Fruit fly (Drosophila melanogaster) whole organism, embryonic: ENCODE measurements around the gene Acp32CD.

Source experiments
- Atf3 ChIP-seq: fragments of 200-800 bp; sonication (Bioruptor generic); optimal IDR thresholded peaks from 3 replicates; lab custom pipeline; 2016; ENCODE audit warnings: missing biosample characterization, missing genetic modification characterization
- BEAF-32 ChIP-seq: fragments of 200-800 bp; sonication (Bioruptor generic); optimal IDR thresholded peaks from 3 replicates; lab custom pipeline; 2017; ENCODE audit warnings: missing biosample characterization, missing genetic modification characterization, mild to moderate bottlenecking, moderate library complexity, missing genetic modification reagents
- CG1024 ChIP-seq: fragments of 200-800 bp; sonication (Bioruptor generic); IDR thresholded peaks from 2 replicates; pipeline ENCODE4 v1.3.6; 2022; ENCODE audit warnings: missing biosample characterization, missing genetic modification characterization
- CG11093 ChIP-seq: fragments of 200-800 bp; sonication (Bioruptor generic); IDR thresholded peaks from 3 replicates; pipeline ENCODE4 v1.3.6; 2022; ENCODE audit warnings: missing biosample characterization, missing genetic modification characterization
- CG11247 ChIP-seq: fragments of 200-800 bp; sonication (Bioruptor generic); IDR thresholded peaks from 2 replicates; pipeline ENCODE4 v1.3.6; 2022; ENCODE audit warnings: missing biosample characterization, missing genetic modification characterization
- CG11504 ChIP-seq: fragments of 200-800 bp; sonication (Bioruptor generic); optimal IDR thresholded peaks from 3 replicates; lab custom pipeline; 2019; ENCODE audit warnings: missing biosample characterization, mild to moderate bottlenecking, missing genetic modification characterization, moderate library complexity
- CG11695 ChIP-seq: fragments of 200-800 bp; sonication (Bioruptor generic); IDR thresholded peaks from 3 replicates; pipeline ENCODE4 v1.3.6; 2022; ENCODE audit warnings: missing biosample characterization, missing genetic modification characterization
- CG12155 ChIP-seq: fragments of 200-800 bp; sonication (Bioruptor generic); optimal IDR thresholded peaks from 3 replicates; lab custom pipeline; 2016; ENCODE audit warnings: missing biosample characterization, missing genetic modification characterization
- CG12391 ChIP-seq: fragments of 200-800 bp; sonication (Bioruptor generic); optimal IDR thresholded peaks from 3 replicates; lab custom pipeline; 2018; ENCODE audit warnings: missing biosample characterization, mild to moderate bottlenecking, missing genetic modification characterization, moderate library complexity
- CG13424 ChIP-seq: fragments of 200-800 bp; sonication (Bioruptor generic); optimal IDR thresholded peaks from 2 replicates; lab custom pipeline; 2019; ENCODE audit warnings: missing biosample characterization, mild to moderate bottlenecking, missing genetic modification characterization, moderate library complexity
- CG31388 ChIP-seq: fragments of 200-800 bp; sonication (Bioruptor generic); optimal IDR thresholded peaks from 2 replicates; lab custom pipeline; 2016; ENCODE audit warnings: missing biosample characterization, missing genetic modification characterization
- CG3163 ChIP-seq: fragments of 200-800 bp; sonication (Bioruptor generic); optimal IDR thresholded peaks from 3 replicates; lab custom pipeline; 2016; ENCODE audit warnings: missing biosample characterization, missing genetic modification characterization
- CG4328 ChIP-seq: fragments of 200-800 bp; sonication (Bioruptor generic); optimal IDR thresholded peaks from 3 replicates; lab custom pipeline; 2017; ENCODE audit warnings: missing biosample characterization, missing genetic modification reagents, missing genetic modification characterization
- CG4360 ChIP-seq: fragments of 200-800 bp; sonication (Bioruptor generic); IDR thresholded peaks from 2 replicates; pipeline ENCODE4 v1.3.6; 2022; ENCODE audit warnings: missing biosample characterization, missing genetic modification characterization
- CG6272 ChIP-seq: fragments of 200-800 bp; sonication (Bioruptor generic); IDR thresholded peaks from 2 replicates; pipeline ENCODE4 v1.3.6; 2022; ENCODE audit warnings: missing biosample characterization, missing genetic modification characterization
- CG6683 ChIP-seq: fragments of 200-800 bp; sonication (Bioruptor generic); optimal IDR thresholded peaks from 2 replicates; lab custom pipeline; 2017; ENCODE audit warnings: missing biosample characterization, mild to moderate bottlenecking, missing genetic modification characterization, missing genetic modification reagents
- CG9215 ChIP-seq: fragments of 200-800 bp; sonication (Bioruptor generic); IDR thresholded peaks from 2 replicates; pipeline ENCODE4 v1.3.6; 2022; ENCODE audit warnings: missing biosample characterization, missing genetic modification characterization
- Dref ChIP-seq: fragments of 200-800 bp; sonication (Bioruptor generic); IDR thresholded peaks from 2 replicates; pipeline ENCODE4 v1.3.6; 2022; ENCODE audit warnings: missing biosample characterization, missing genetic modification characterization
- Drgx ChIP-seq: fragments of 200-800 bp; sonication (Bioruptor generic); IDR thresholded peaks from 2 replicates; pipeline ENCODE4 v1.3.6; 2022; ENCODE audit warnings: missing biosample characterization, missing genetic modification characterization
- Ets65A ChIP-seq: fragments of 200-800 bp; sonication (Bioruptor generic); peaks from one replicate; lab custom pipeline; 2016; ENCODE audit warnings: missing biosample characterization, missing genetic modification characterization
- Fer2 ChIP-seq: fragments of 200-800 bp; sonication (Bioruptor generic); optimal IDR thresholded peaks from 2 replicates; lab custom pipeline; 2018; ENCODE audit warnings: missing biosample characterization, mild to moderate bottlenecking, missing genetic modification characterization, moderate library complexity
- Lim3 ChIP-seq: fragments of 200-800 bp; sonication (Bioruptor generic); IDR thresholded peaks from 2 replicates; pipeline ENCODE4 v1.3.6; 2022; ENCODE audit warnings: missing biosample characterization, missing genetic modification characterization
- Opbp ChIP-seq: fragments of 200-800 bp; sonication (Bioruptor generic); IDR thresholded peaks from 3 replicates; pipeline ENCODE4 v1.3.6; 2022; ENCODE audit warnings: missing biosample characterization, missing genetic modification characterization; ENCODE audit not compliant: partially characterized antibody
- Rfx ChIP-seq: fragments of 200-800 bp; sonication (Bioruptor generic); IDR thresholded peaks from 2 replicates; pipeline ENCODE4 v1.3.6; 2022; ENCODE audit warnings: missing biosample characterization, missing genetic modification characterization
- Vsx1 ChIP-seq: fragments of 200-800 bp; sonication (Bioruptor generic); optimal IDR thresholded peaks from 2 replicates; lab custom pipeline; 2017; ENCODE audit warnings: missing biosample characterization, mild to moderate bottlenecking, missing genetic modification characterization, missing genetic modification reagents
- az2 ChIP-seq: fragments of 200-800 bp; sonication (Bioruptor generic); optimal IDR thresholded peaks from 3 replicates; lab custom pipeline; 2016; ENCODE audit warnings: missing biosample characterization, missing genetic modification characterization
- bcd ChIP-seq: fragments of 200-800 bp; sonication (Bioruptor generic); optimal IDR thresholded peaks from 2 replicates; lab custom pipeline; 2017; ENCODE audit warnings: missing biosample characterization, mild to moderate bottlenecking, missing genetic modification characterization
- btn ChIP-seq: fragments of 200-800 bp; sonication (Bioruptor generic); optimal IDR thresholded peaks from 2 replicates; lab custom pipeline; 2016; ENCODE audit warnings: missing biosample characterization, missing genetic modification characterization
- cas ChIP-seq: fragments of 200-800 bp; sonication (Bioruptor generic); IDR thresholded peaks from 2 replicates; pipeline ENCODE4 v1.3.6; 2022; ENCODE audit warnings: missing biosample characterization, missing genetic modification characterization
- croc ChIP-seq: fragments of 200-800 bp; sonication (Bioruptor generic); conservative IDR thresholded peaks from 3 replicates; pipeline ENCODE4 v1.3.6; 2022; ENCODE audit warnings: missing biosample characterization, missing genetic modification characterization
- cwo ChIP-seq: fragments of 200-800 bp; sonication (Bioruptor generic); optimal IDR thresholded peaks from 3 replicates; lab custom pipeline; 2017; ENCODE audit warnings: missing biosample characterization, missing genetic modification characterization, mild to moderate bottlenecking, moderate library complexity, missing genetic modification reagents
- danr ChIP-seq: fragments of 200-800 bp; sonication (Bioruptor generic); IDR thresholded peaks from 2 replicates; pipeline ENCODE4 v1.3.6; 2022; ENCODE audit warnings: missing biosample characterization, missing genetic modification characterization
- ewg ChIP-seq: fragments of 200-800 bp; sonication (Bioruptor generic); optimal IDR thresholded peaks from 3 replicates; lab custom pipeline; 2017; ENCODE audit warnings: mild to moderate bottlenecking, missing biosample characterization, missing genetic modification reagents, missing genetic modification characterization
- gce ChIP-seq: fragments of 200-800 bp; sonication (Bioruptor generic); IDR thresholded peaks from 3 replicates; pipeline ENCODE4 v1.3.6; 2022; ENCODE audit warnings: missing biosample characterization, missing genetic modification characterization
- gcm ChIP-seq: fragments of 200-800 bp; sonication (Bioruptor generic); optimal IDR thresholded peaks from 2 replicates; lab custom pipeline; 2019; ENCODE audit warnings: missing biosample characterization, mild to moderate bottlenecking, missing genetic modification characterization, moderate library complexity
- gem ChIP-seq: fragments of 200-800 bp; sonication (Bioruptor generic); optimal IDR thresholded peaks from 2 replicates; lab custom pipeline; 2019; ENCODE audit warnings: missing biosample characterization, mild to moderate bottlenecking, missing genetic modification characterization, moderate library complexity
- hbn ChIP-seq: fragments of 200-800 bp; sonication (Bioruptor generic); IDR thresholded peaks from 2 replicates; pipeline ENCODE4 v1.3.6; 2022; ENCODE audit warnings: missing biosample characterization, missing genetic modification characterization; ENCODE audit not compliant: partially characterized antibody
- kah ChIP-seq: fragments of 200-800 bp; sonication (Bioruptor generic); optimal IDR thresholded peaks from 2 replicates; lab custom pipeline; 2018; ENCODE audit warnings: missing biosample characterization, mild to moderate bottlenecking, missing genetic modification characterization
- luna ChIP-seq: fragments of 200-800 bp; sonication (Bioruptor generic); optimal IDR thresholded peaks from 2 replicates; lab custom pipeline; 2016; ENCODE audit warnings: missing biosample characterization, missing genetic modification characterization
- nerfin-2 ChIP-seq: fragments of 200-800 bp; sonication (Bioruptor generic); IDR thresholded peaks from 2 replicates; pipeline ENCODE4 v1.3.6; 2022; ENCODE audit warnings: missing biosample characterization, missing genetic modification characterization; ENCODE audit not compliant: partially characterized antibody
- rib ChIP-seq: fragments of 200-800 bp; sonication (Bioruptor generic); IDR thresholded peaks from 2 replicates; pipeline ENCODE4 v1.3.6; 2022; ENCODE audit warnings: missing biosample characterization, missing genetic modification characterization
- shn ChIP-seq: fragments of 200-800 bp; sonication (Bioruptor generic); optimal IDR thresholded peaks from 3 replicates; lab custom pipeline; 2016; ENCODE audit warnings: missing biosample characterization, missing genetic modification characterization
- sisA ChIP-seq: fragments of 200-800 bp; sonication (Bioruptor generic); IDR thresholded peaks from 2 replicates; pipeline ENCODE4 v1.3.6; 2022; ENCODE audit warnings: missing biosample characterization, missing genetic modification characterization
- so ChIP-seq: fragments of 200-800 bp; sonication (Bioruptor generic); IDR thresholded peaks from 3 replicates; pipeline ENCODE4 v1.3.6; 2022; ENCODE audit warnings: missing biosample characterization, missing genetic modification characterization
- tna ChIP-seq: fragments of 200-800 bp; sonication (Bioruptor generic); IDR thresholded peaks from 2 replicates; pipeline ENCODE4 v1.3.6; 2022; ENCODE audit warnings: missing biosample characterization, missing genetic modification characterization; ENCODE audit not compliant: partially characterized antibody
- trem ChIP-seq: fragments of 200-800 bp; optimal IDR thresholded peaks from 3 replicates; lab custom pipeline; 2019; ENCODE audit warnings: missing biosample characterization, mild to moderate bottlenecking, missing genetic modification characterization, moderate library complexity
- ttk ChIP-seq: fragments of 200-800 bp; sonication (Bioruptor generic); IDR thresholded peaks from 2 replicates; pipeline ENCODE4 v2.1.2; 2022; ENCODE audit warnings: missing biosample characterization, missing genetic modification characterization
- unc-4 ChIP-seq: fragments of 200-800 bp; sonication (Bioruptor generic); IDR thresholded peaks from 2 replicates; pipeline ENCODE4 v1.3.6; 2022; ENCODE audit warnings: missing biosample characterization, missing genetic modification characterization; ENCODE audit not compliant: partially characterized antibody
- vvl ChIP-seq: fragments of 200-800 bp; sonication (Bioruptor generic); IDR thresholded peaks from 2 replicates; pipeline ENCODE4 v1.3.6; 2022; ENCODE audit warnings: missing biosample characterization, missing genetic modification characterization
- wor ChIP-seq: fragments of 200-800 bp; sonication (Bioruptor generic); IDR thresholded peaks from 2 replicates; pipeline ENCODE4 v1.3.6; 2022; ENCODE audit warnings: missing biosample characterization, missing genetic modification characterization

The Acp32CD gene

dm6 chr2L:11003925-11004673 is 11.3 kb upstream of the Acp32CD start, which contains the start of gene RpL9 (continued):
- TF ChIP-seq CG12391 (tag; lab: Kevin White, UChicago) = no peak
- no peak for TF ChIP-seq CG11247 (GFP tag; lab: Robert Waterston, UW)
- TF ChIP-seq Atf3 (GFP tag; lab: Kevin White, UChicago) = peak; percentile 15
- no peak for TF ChIP-seq tna
- peak; percentile 8 for TF ChIP-seq CG3163
- no peak for TF ChIP-seq Drgx (GFP tag; lab: Robert Waterston, UW)
- peak; percentile 94 for TF ChIP-seq Ets65A (GFP tag; lab: Kevin White, UChicago)
- peak; percentile 73 for TF ChIP-seq Vsx1 (GFP tag; lab: Kevin White, UChicago)
- TF ChIP-seq CG6272 = no peak
- peak; percentile 23 for TF ChIP-seq CG4360 (GFP tag; lab: Robert Waterston, UW)
- TF ChIP-seq vvl = no peak
- no peak for TF ChIP-seq ewg (GFP tag; lab: Kevin White, UChicago)
- peak; percentile 39 for TF ChIP-seq trem (tag; lab: Kevin White, UChicago)
- no peak for TF ChIP-seq so
- peak; percentile 15 for TF ChIP-seq BEAF-32
- TF ChIP-seq kah (GFP tag; lab: Kevin White, UChicago) = peak; percentile 83
- no peak for TF ChIP-seq Opbp
- no peak for TF ChIP-seq nerfin-2
- TF ChIP-seq wor = no peak
- TF ChIP-seq gce (GFP tag; lab: Robert Waterston, UW) = peak; percentile 81; the same call in 2 of the 3 replicates
- TF ChIP-seq CG4328 = peak; percentile 83
- 0 out of 2 replicates have a peak, but pooled peaks have one; percentile 39 for TF ChIP-seq CG1024 (GFP tag; lab: Robert Waterston, UW)
- no peak for TF ChIP-seq gcm (GFP tag; lab: Kevin White, UChicago)
- no peak for TF ChIP-seq CG31388 (GFP tag; lab: Kevin White, UChicago)
- TF ChIP-seq gem (tag; lab: Kevin White, UChicago) = no peak
- TF ChIP-seq ttk (GFP tag; lab: Robert Waterston, UW) = no peak
- peak; percentile 77 for TF ChIP-seq luna (GFP tag; lab: Kevin White, UChicago)
- no peak for TF ChIP-seq croc
- peak; percentile 25; the same call in 1 of the 2 replicates for TF ChIP-seq cas (GFP tag; lab: Robert Waterston, UW)
- peak; percentile 43 for TF ChIP-seq CG6683 (GFP tag; lab: Kevin White, UChicago)
- no peak for TF ChIP-seq CG11504
- TF ChIP-seq shn (GFP tag; lab: Kevin White, UChicago) = peak; percentile 25
- no peak for TF ChIP-seq Dref (GFP tag; lab: Robert Waterston, UW)
- no peak for TF ChIP-seq danr (GFP tag; lab: Robert Waterston, UW)
- no peak for TF ChIP-seq CG11093 (GFP tag; lab: Robert Waterston, UW)
- TF ChIP-seq CG13424 (tag; lab: Kevin White, UChicago) = peak; percentile 38
- TF ChIP-seq btn (GFP tag; lab: Kevin White, UChicago) = peak; percentile 41
- TF ChIP-seq rib (GFP tag; lab: Robert Waterston, UW) = peak; percentile 43; the same call in 1 of the 2 replicates
- TF ChIP-seq CG11695 (GFP tag; lab: Robert Waterston, UW) = peak; percentile 51; the same call in 1 of the 3 replicates
- no peak for TF ChIP-seq hbn
- TF ChIP-seq Rfx (GFP tag; lab: Robert Waterston, UW) = no peak; the same call in 1 of the 2 replicates
- peak; percentile 48 for TF ChIP-seq Fer2 (tag; lab: Kevin White, UChicago)
- TF ChIP-seq CG9215 = no peak
- no peak for TF ChIP-seq sisA
- TF ChIP-seq Lim3 = no peak
- TF ChIP-seq cwo = no peak
- TF ChIP-seq az2 (GFP tag; lab: Kevin White, UChicago) = peak; percentile 39
- no peak for TF ChIP-seq CG12155 (GFP tag; lab: Kevin White, UChicago)
- TF ChIP-seq unc-4 (GFP tag; lab: Robert Waterston, UW) = no peak
- TF ChIP-seq bcd (GFP tag; lab: Kevin White, UChicago) = peak; percentile 85
